Worm (Caenorhabditis elegans): ENCODE data around the gene R05H10.1.

- TF ChIP-seq snpc-4 (GFP tag; optimal IDR thresholded peaks at IDR 0.05) (no peak), snpc-4 (tag; optimal IDR thresholded peaks at IDR 0.05) (no peak), lin-54 (GFP tag; optimal IDR thresholded peaks at IDR 0.05) (peak; percentile 65), ama-1 (optimal IDR thresholded peaks at IDR 0.05) (no peak), ama-1 (GFP tag; optimal IDR thresholded peaks at IDR 0.05) (no peak), tlf-1 (GFP tag; optimal IDR thresholded peaks at IDR 0.05) (no peak), akir-1 (GFP tag; optimal IDR thresholded peaks at IDR 0.05) (no peak), him-1 (tag; optimal IDR thresholded peaks at IDR 0.05) (no peak), attf-6 (GFP tag; IDR thresholded peaks at IDR 0.05) (no peak)
These were observed 5.3 kb downstream of the R05H10.1 start, which contains the start of gene rbm-28 for ce11 chrII:14856922-14857321.
